Worm (Caenorhabditis elegans): ENCODE results near the gene fbxb-88.

- no peak for TF ChIP-seq ceh-48 (tag; optimal IDR thresholded peaks at IDR 0.05)
- no peak for TF ChIP-seq hlh-6 (tag; optimal IDR thresholded peaks at IDR 0.05)
- no peak for TF ChIP-seq unc-86 (tag; optimal IDR thresholded peaks at IDR 0.05)
- no peak for TF ChIP-seq ceh-31 (tag; optimal IDR thresholded peaks at IDR 0.05)
- TF ChIP-seq sox-4 (tag; optimal IDR thresholded peaks at IDR 0.05) = no peak
- TF ChIP-seq fkh-10 (GFP tag; optimal IDR thresholded peaks at IDR 0.05) = no peak
- no peak for TF ChIP-seq gmeb-2 (tag; optimal IDR thresholded peaks at IDR 0.05)
Measured at ce11 chrII:4784436-4784835, 43.2 kb downstream of the fbxb-88 start, which contains the start of gene nep-12.

All from whole organism, late embryonic.